Worm (Caenorhabditis elegans): Measurements from ENCODE around the gene hach-1.
A peak's percentile ranks its signal among the peaks of the same experiment; 100 is the strongest.

The hach-1 gene

ce11 chrIII:5506023-5506597, 49.1 kb upstream of the hach-1 start (continued):
- TF ChIP-seq hlh-4 (tag; optimal IDR thresholded peaks at IDR 0.05) (no peak), pag-3 (tag; optimal IDR thresholded peaks at IDR 0.05; ENCODE audit: borderline replicate concordance, insufficient read depth) (no peak), nhr-84 (tag; optimal IDR thresholded peaks at IDR 0.05) (no peak), jun-1 (tag; optimal IDR thresholded peaks at IDR 0.05) (no peak), ceh-82 (tag; optimal IDR thresholded peaks at IDR 0.05) (no peak), tlp-1 (tag; optimal IDR thresholded peaks at IDR 0.05) (no peak), efl-3 (GFP tag; optimal IDR thresholded peaks at IDR 0.05) (no peak), dsc-1 (tag; optimal IDR thresholded peaks at IDR 0.05) (no peak), lin-14 (GFP tag; optimal IDR thresholded peaks at IDR 0.05) (no peak), dpl-1 (GFP tag; optimal IDR thresholded peaks at IDR 0.05) (no peak), fos-1 (tag; optimal IDR thresholded peaks at IDR 0.05) (no peak), mab-9 (GFP tag; IDR thresholded peaks at IDR 0.05) (no peak), skn-1 (tag; optimal IDR thresholded peaks at IDR 0.05) (no peak), nhr-19 (GFP tag; conservative IDR thresholded peaks at IDR 0.05) (peak; percentile 33), rnt-1 (tag; optimal IDR thresholded peaks at IDR 0.05) (no peak), mef-2 (tag; optimal IDR thresholded peaks at IDR 0.05) (no peak), nhr-90 (tag; optimal IDR thresholded peaks at IDR 0.05; ENCODE audit: poor library complexity) (peak; percentile 54), blmp-1 (tag; optimal IDR thresholded peaks at IDR 0.05) (no peak), unc-86 (tag; optimal IDR thresholded peaks at IDR 0.05) (no peak), nhr-20 (tag; optimal IDR thresholded peaks at IDR 0.05) (peak; percentile 26), nhr-77 (tag; optimal IDR thresholded peaks at IDR 0.05) (no peak), fkh-4 (tag; optimal IDR thresholded peaks at IDR 0.05; ENCODE audit: borderline replicate concordance) (no peak), aha-1 (tag; optimal IDR thresholded peaks at IDR 0.05) (no peak), tbx-2 (tag; optimal IDR thresholded peaks at IDR 0.05) (no peak), grh-1 (GFP tag; IDR thresholded peaks at IDR 0.05) (peak; percentile 55), ceh-88 (GFP tag; IDR thresholded peaks at IDR 0.05) (no peak), ceh-8 (GFP tag; optimal IDR thresholded peaks at IDR 0.05) (no peak), irx-1 (tag; optimal IDR thresholded peaks at IDR 0.05) (no peak), ztf-4 (tag; optimal IDR thresholded peaks at IDR 0.05) (peak; percentile 33), elt-3 (tag; optimal IDR thresholded peaks at IDR 0.05) (no peak)

- TF ChIP-seq xbp-1 (tag; optimal IDR thresholded peaks at IDR 0.05) (no peak), efl-1 (optimal IDR thresholded peaks at IDR 0.05) (no peak), efl-1 (GFP tag; optimal IDR thresholded peaks at IDR 0.05 in 1 of 2) (peak in 1 of 2 experiments; percentile 92)
Measured at ce11 chrIII:5506936-5507335, 48.3 kb upstream of the hach-1 start.

ce11 chrIII:5508669-5509068, 46.6 kb upstream of the hach-1 start, which contains the start of gene D1044.7:
TSS of gene D1044.7 (minus strand) at chrIII:5508769.
- TF ChIP-seq efl-1 (optimal IDR thresholded peaks at IDR 0.05) (no peak), efl-1 (GFP tag; optimal IDR thresholded peaks at IDR 0.05 in 1 of 2) (peak in 1 of 2 experiments; percentile 42), grh-1 (GFP tag; IDR thresholded peaks at IDR 0.05) (no peak), efl-3 (GFP tag; optimal IDR thresholded peaks at IDR 0.05) (no peak)

ce11 chrIII:5512502-5512901, 42.7 kb upstream of the hach-1 start, which contains the start of gene pqn-25:
TSS of gene pqn-25 (minus strand) at chrIII:5512602.
- TF ChIP-seq lsy-2 (tag; optimal IDR thresholded peaks at IDR 0.05): no peak
- no peak for TF ChIP-seq ceh-88 (GFP tag; IDR thresholded peaks at IDR 0.05)
- no peak for TF ChIP-seq C34B4.2 (tag; optimal IDR thresholded peaks at IDR 0.05)
- no peak for TF ChIP-seq unc-98 (GFP tag; IDR thresholded peaks at IDR 0.05)
- TF ChIP-seq snpc-4 (tag; optimal IDR thresholded peaks at IDR 0.05): no peak
- no peak for TF ChIP-seq nhr-84 (tag; optimal IDR thresholded peaks at IDR 0.05)
- TF ChIP-seq aly-2 (tag; optimal IDR thresholded peaks at IDR 0.05): no peak
- no peak for TF ChIP-seq pax-3 (tag; optimal IDR thresholded peaks at IDR 0.05)
- TF ChIP-seq lin-13 (GFP tag; optimal IDR thresholded peaks at IDR 0.05): no peak
- TF ChIP-seq mep-1 (tag; optimal IDR thresholded peaks at IDR 0.05): no peak
- TF ChIP-seq ceh-82 (tag; optimal IDR thresholded peaks at IDR 0.05): no peak
- TF ChIP-seq dpl-1 (GFP tag; optimal IDR thresholded peaks at IDR 0.05): no peak
- no peak for TF ChIP-seq nhr-20 (tag; optimal IDR thresholded peaks at IDR 0.05)
- TF ChIP-seq lir-3 (tag; optimal IDR thresholded peaks at IDR 0.05; ENCODE audit: poor library complexity): no peak
- no peak for TF ChIP-seq nhr-77 (tag; optimal IDR thresholded peaks at IDR 0.05)
- no peak for TF ChIP-seq xbp-1 (tag; optimal IDR thresholded peaks at IDR 0.05)
- TF ChIP-seq hpl-2 (GFP tag; optimal IDR thresholded peaks at IDR 0.05): no peak
- no peak for TF ChIP-seq ceh-8 (GFP tag; optimal IDR thresholded peaks at IDR 0.05)
- TF ChIP-seq nhr-19 (GFP tag; conservative IDR thresholded peaks at IDR 0.05): no peak
- TF ChIP-seq egl-27 (tag; optimal IDR thresholded peaks at IDR 0.05): no peak
